Worm (Caenorhabditis elegans): ENCODE results near the gene gst-44.

DNA sequence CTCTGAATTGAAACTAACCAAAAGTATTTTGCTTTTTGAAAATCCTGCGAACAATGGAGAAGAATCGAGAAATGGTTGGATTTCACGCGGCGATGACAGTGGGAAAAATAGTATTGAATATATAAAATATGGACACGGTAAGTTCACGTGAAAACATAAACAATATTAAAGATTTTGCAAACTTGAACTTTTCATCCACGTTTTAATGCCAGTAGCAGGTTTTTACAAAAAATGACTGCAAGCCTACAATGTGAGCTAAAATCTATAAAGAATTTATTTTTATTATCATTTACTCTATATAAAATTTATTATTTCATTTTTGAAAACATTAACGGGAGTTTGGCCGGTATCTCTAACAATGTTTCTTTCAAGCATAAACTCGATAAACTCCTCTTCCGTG is 38.8 kb downstream of the gst-44 start, which contains the start of gene F26D2.10:
- TF ChIP-seq him-1 (tag; optimal IDR thresholded peaks at IDR 0.05) (no peak), W03F9.2 (tag; optimal IDR thresholded peaks at IDR 0.05) (no peak), dao-5 (tag; optimal IDR thresholded peaks at IDR 0.05) (no peak)

Measured in whole organism, L4/young adult.